Worm (Caenorhabditis elegans) whole organism, L1 larva: ENCODE results near the gene C12D5.9.

Experiments used
- Y116A8C.19 ChIP-seq: sonication (generic microtip); optimal IDR thresholded peaks from 2 replicates; lab custom pipeline; 2016; ENCODE audit warnings: missing compliant biosample characterization, missing genetic modification characterization, borderline replicate concordance
- ceh-82 ChIP-seq, 3 experiments: fragments of 150-350 bp in 1 of 3; sonication (generic microtip) in 2 of 3; optimal IDR thresholded peaks; 2 replicates each; lab custom pipeline; 2014 to 2017; ENCODE audit warnings: missing biosample characterization in 3 of 3, missing genetic modification characterization in 3 of 3
- ceh-88 ChIP-seq: fragments of 200-800 bp; sonication (Bioruptor generic); IDR thresholded peaks from 2 replicates; pipeline ENCODE4 v1.3.6; 2022; ENCODE audit warnings: missing genetic modification characterization, missing compliant biosample characterization
- egl-27 ChIP-seq, 2 experiments: fragments of 150-350 bp in 1 of 2; sonication (generic microtip); optimal IDR thresholded peaks; 3 replicates each; lab custom pipeline; 2017 to 2018; ENCODE audit warnings: missing biosample characterization in 2 of 2, missing genetic modification characterization in 2 of 2, missing genetic modification reagents in 2 of 2
- elt-2 ChIP-seq: sonication (generic microtip); optimal IDR thresholded peaks from 2 replicates; lab custom pipeline; 2016; ENCODE audit warnings: missing genetic modification characterization, mild to moderate bottlenecking, inconsistent platforms, missing compliant biosample characterization, missing genetic modification reagents
- ets-5 ChIP-seq: fragments of 200-800 bp; sonication (Bioruptor generic); IDR thresholded peaks from 2 replicates; pipeline ENCODE4 v1.3.6; 2022; ENCODE audit warnings: missing genetic modification characterization, missing compliant biosample characterization
- fkh-4 ChIP-seq: sonication (generic microtip); optimal IDR thresholded peaks from 2 replicates; lab custom pipeline; 2016; ENCODE audit warnings: missing compliant biosample characterization, missing genetic modification characterization, borderline replicate concordance
- fkh-8 ChIP-seq: sonication (generic microtip); optimal IDR thresholded peaks from 2 replicates; lab custom pipeline; 2016; ENCODE audit warnings: mild to moderate bottlenecking, missing genetic modification characterization, missing compliant biosample characterization
- fos-1 ChIP-seq: fragments of 150-350 bp; optimal IDR thresholded peaks from 2 replicates; lab custom pipeline; 2014; ENCODE audit warnings: missing biosample characterization, missing genetic modification characterization
- hlh-17 ChIP-seq: fragments of 200-800 bp; sonication (Bioruptor generic); optimal IDR thresholded peaks from 2 replicates; lab custom pipeline; 2018; ENCODE audit warnings: missing genetic modification characterization, mild to moderate bottlenecking, missing compliant biosample characterization, moderate library complexity, borderline replicate concordance
- hpl-2 ChIP-seq: fragments of 150-350 bp; optimal IDR thresholded peaks from 2 replicates; lab custom pipeline; 2014; ENCODE audit warnings: missing biosample characterization, missing genetic modification reagents, missing genetic modification characterization
- irx-1 ChIP-seq: sonication (generic microtip); optimal IDR thresholded peaks from 2 replicates; lab custom pipeline; 2016; ENCODE audit warnings: missing genetic modification characterization, missing compliant biosample characterization
- jun-1 ChIP-seq: fragments of 150-350 bp; optimal IDR thresholded peaks from 2 replicates; lab custom pipeline; 2014; ENCODE audit warnings: missing biosample characterization, missing genetic modification reagents, missing genetic modification characterization
- lin-13 ChIP-seq: fragments of 150-350 bp; optimal IDR thresholded peaks from 2 replicates; lab custom pipeline; 2014; ENCODE audit warnings: missing biosample characterization, missing genetic modification reagents, missing genetic modification characterization
- lin-14 ChIP-seq: fragments of 200-800 bp; sonication (Bioruptor generic); optimal IDR thresholded peaks from 2 replicates; lab custom pipeline; 2018; ENCODE audit warnings: mild to moderate bottlenecking, missing genetic modification characterization, moderate library complexity, missing compliant biosample characterization
- lin-35 ChIP-seq, 2 experiments: fragments of 150-350 bp; optimal IDR thresholded peaks; 2 replicates each; lab custom pipeline; 2014; ENCODE audit warnings: missing biosample characterization in 2 of 2, missing genetic modification characterization in 2 of 2, missing genetic modification reagents in 2 of 2
- lin-39 ChIP-seq: fragments of 150-350 bp; optimal IDR thresholded peaks from 2 replicates; lab custom pipeline; 2014; ENCODE audit warnings: missing biosample characterization, missing genetic modification reagents, missing genetic modification characterization
- lsy-2 ChIP-seq, 2 experiments: fragments of 150-350 bp; optimal IDR thresholded peaks; 2 replicates each; lab custom pipeline; 2014; ENCODE audit warnings: missing biosample characterization in 2 of 2, missing genetic modification characterization in 2 of 2
- mef-2 ChIP-seq: fragments of 150-350 bp; optimal IDR thresholded peaks from 2 replicates; lab custom pipeline; 2014; ENCODE audit warnings: missing biosample characterization, missing genetic modification characterization
- mep-1 ChIP-seq: fragments of 150-350 bp; optimal IDR thresholded peaks from 2 replicates; lab custom pipeline; 2014; ENCODE audit warnings: missing biosample characterization, missing genetic modification characterization
- nhr-19 ChIP-seq: fragments of 200-800 bp; sonication (Bioruptor generic); conservative IDR thresholded peaks from 2 replicates; pipeline ENCODE4 v1.3.6; 2022; ENCODE audit warnings: missing genetic modification characterization, missing compliant biosample characterization
- nhr-237 ChIP-seq: fragments of 150-350 bp; optimal IDR thresholded peaks from 2 replicates; lab custom pipeline; 2014; ENCODE audit warnings: missing biosample characterization, missing genetic modification characterization
- nhr-47 ChIP-seq: sonication (generic microtip); optimal IDR thresholded peaks from 2 replicates; lab custom pipeline; 2016; ENCODE audit warnings: mild to moderate bottlenecking, missing genetic modification characterization, moderate library complexity, missing compliant biosample characterization
- nhr-77 ChIP-seq: fragments of 150-350 bp; optimal IDR thresholded peaks from 2 replicates; lab custom pipeline; 2014; ENCODE audit warnings: missing biosample characterization, missing genetic modification characterization
- nhr-85 ChIP-seq: sonication (generic microtip); peaks from one replicate; lab custom pipeline; 2016; ENCODE audit warnings: missing genetic modification characterization, inconsistent platforms, missing compliant biosample characterization
- nhr-90 ChIP-seq: sonication (generic microtip); optimal IDR thresholded peaks from 2 replicates; lab custom pipeline; 2016; ENCODE audit warnings: mild to moderate bottlenecking, missing genetic modification characterization, missing compliant biosample characterization; ENCODE audit not compliant: poor library complexity
- pax-3 ChIP-seq: fragments of 200-800 bp; sonication (Bioruptor generic); optimal IDR thresholded peaks from 2 replicates; lab custom pipeline; 2018; ENCODE audit warnings: mild to moderate bottlenecking, missing genetic modification characterization, moderate library complexity, missing compliant biosample characterization
- pqm-1 ChIP-seq: sonication (generic microtip); optimal IDR thresholded peaks from 3 replicates; lab custom pipeline; 2017; ENCODE audit warnings: missing biosample characterization, missing genetic modification characterization
- rnt-1 ChIP-seq: sonication (generic microtip); optimal IDR thresholded peaks from 2 replicates; lab custom pipeline; 2016; ENCODE audit warnings: mild to moderate bottlenecking, missing genetic modification characterization, moderate library complexity, missing compliant biosample characterization
- skn-1 ChIP-seq: fragments of 150-350 bp; optimal IDR thresholded peaks from 2 replicates; lab custom pipeline; 2014; ENCODE audit warnings: missing biosample characterization, missing genetic modification characterization
- sox-4 ChIP-seq: sonication (generic microtip); optimal IDR thresholded peaks from 2 replicates; lab custom pipeline; 2016; ENCODE audit warnings: missing genetic modification characterization, missing compliant biosample characterization
- sup-37 ChIP-seq: fragments of 200-800 bp; sonication (Bioruptor generic); optimal IDR thresholded peaks from 2 replicates; lab custom pipeline; 2018; ENCODE audit warnings: mild to moderate bottlenecking, missing genetic modification characterization, missing compliant biosample characterization
- swsn-7 ChIP-seq: sonication (generic microtip); optimal IDR thresholded peaks from 2 replicates; lab custom pipeline; 2016; ENCODE audit warnings: missing genetic modification characterization, missing compliant biosample characterization
- tbx-2 ChIP-seq: sonication (generic microtip); optimal IDR thresholded peaks from 2 replicates; lab custom pipeline; 2016; ENCODE audit warnings: missing genetic modification characterization, missing compliant biosample characterization
- unc-130 ChIP-seq: fragments of 150-350 bp; optimal IDR thresholded peaks from 2 replicates; lab custom pipeline; 2017; ENCODE audit warnings: missing biosample characterization, missing genetic modification characterization, inconsistent platforms
- unc-30 ChIP-seq: sonication (generic microtip); optimal IDR thresholded peaks from 2 replicates; lab custom pipeline; 2017; ENCODE audit warnings: missing biosample characterization, missing genetic modification characterization
- unc-62 ChIP-seq: fragments of 150-350 bp; optimal IDR thresholded peaks from 2 replicates; lab custom pipeline; 2014; ENCODE audit warnings: missing biosample characterization, missing genetic modification reagents, missing genetic modification characterization

C12D5.9 gene

ce11 chrV:7723967-7724544 is 34.3 kb upstream of the C12D5.9 start, which contains the start of the genes ZK105.6 and ZK105.8:
Gene ZK105.6, minus strand, starts transcription at chrV:7724067.
Gene ZK105.8, plus strand, starts transcription at chrV:7724494.
- no peak for TF ChIP-seq ceh-82 (tag; optimal IDR thresholded peaks at IDR 0.05; lab: Kevin White, UChicago)
- no peak for TF ChIP-seq nhr-19 (GFP tag; lab: Robert Waterston, UW)
- no peak for TF ChIP-seq jun-1 (tag; lab: Kevin White, UChicago)
- TF ChIP-seq lin-39 (tag; lab: Kevin White, UChicago) = no peak
- TF ChIP-seq unc-62 = no peak
- no peak for TF ChIP-seq nhr-237 (tag; lab: Kevin White, UChicago)
- TF ChIP-seq nhr-47 (tag; lab: Kevin White, UChicago) = no peak
- no peak for TF ChIP-seq hlh-17 (GFP tag; lab: Kevin White, UChicago)
- TF ChIP-seq swsn-7 (tag; lab: Kevin White, UChicago) = no peak
- no peak for TF ChIP-seq skn-1 (tag; lab: Kevin White, UChicago)
- no peak for TF ChIP-seq irx-1 (tag; lab: Kevin White, UChicago)
- no peak for TF ChIP-seq lin-14 (GFP tag; lab: Kevin White, UChicago)

- no peak for TF ChIP-seq pax-3 (tag; lab: Kevin White, UChicago)
- TF ChIP-seq jun-1 (tag; lab: Kevin White, UChicago) = no peak
- no peak for TF ChIP-seq unc-130 (tag; lab: Kevin White, UChicago)
- TF ChIP-seq fkh-4 (tag; lab: Kevin White, UChicago) = no peak
- TF ChIP-seq Y116A8C.19 (tag; lab: Kevin White, UChicago) = no peak
- TF ChIP-seq ets-5 (GFP tag; lab: Robert Waterston, UW) = no peak
- TF ChIP-seq sox-4 (tag; lab: Kevin White, UChicago) = no peak
- no peak for TF ChIP-seq fkh-8 (tag; lab: Kevin White, UChicago)
- TF ChIP-seq pqm-1 = no peak
- TF ChIP-seq irx-1 (tag; lab: Kevin White, UChicago) = no peak
- no peak for TF ChIP-seq fos-1 (tag; lab: Kevin White, UChicago)
- TF ChIP-seq hpl-2 (GFP tag; lab: Kevin White, UChicago) = no peak
These were observed 32.2 kb upstream of the C12D5.9 start, which contains the start of gene ZK105.14 for ce11 chrV:7721945-7722344. Gene ZK105.14, minus strand, starts transcription at chrV:7722045.

- no peak for TF ChIP-seq lin-35 (GFP tag; optimal IDR thresholded peaks at IDR 0.05; lab: Kevin White, UChicago)
- no peak for TF ChIP-seq nhr-85 (tag; lab: Kevin White, UChicago)
- TF ChIP-seq elt-2 (tag; lab: Kevin White, UChicago) = no peak
- no peak for TF ChIP-seq sup-37
- TF ChIP-seq nhr-77 = no peak
- TF ChIP-seq unc-30 (tag; lab: Kevin White, UChicago) = no peak
- TF ChIP-seq ets-5 (GFP tag; lab: Robert Waterston, UW) = no peak
- TF ChIP-seq nhr-90 (tag; lab: Kevin White, UChicago) = no peak
- TF ChIP-seq egl-27 (tag; optimal IDR thresholded peaks at IDR 0.05; lab: Kevin White, UChicago) = no peak
- no peak for TF ChIP-seq nhr-19 (GFP tag; lab: Robert Waterston, UW)
- no peak for TF ChIP-seq lsy-2 (tag; optimal IDR thresholded peaks at IDR 0.05; lab: Kevin White, UChicago)
- TF ChIP-seq hpl-2 (GFP tag; lab: Kevin White, UChicago) = no peak
- no peak for TF ChIP-seq irx-1 (tag; lab: Kevin White, UChicago)
- TF ChIP-seq hlh-17 (GFP tag; lab: Kevin White, UChicago) = no peak
- TF ChIP-seq mef-2 (tag; lab: Kevin White, UChicago) = no peak
- TF ChIP-seq tbx-2 = no peak
- TF ChIP-seq rnt-1 (tag; lab: Kevin White, UChicago) = no peak
- no peak for TF ChIP-seq lin-13 (GFP tag; lab: Kevin White, UChicago)
- TF ChIP-seq mep-1 = no peak
- TF ChIP-seq ceh-88 (GFP tag; lab: Robert Waterston, UW) = no peak
These were observed 27.8 kb upstream of the C12D5.9 start, which contains the start of gene ZK105.5 for ce11 chrV:7717629-7718028. Gene ZK105.5, minus strand, starts transcription at chrV:7717729.
